Fruit fly (Drosophila melanogaster): ENCODE measurements around the gene CG3817.
A peak's percentile ranks its signal among the peaks of the same experiment; 100 is the strongest.

dm6 chr3R:14912449-14912987 is 14.0 kb downstream of the CG3817 start:
- no peak for TF ChIP-seq chm (GFP tag; IDR thresholded peaks at IDR 0.05)
- no peak for TF ChIP-seq pb (GFP tag; optimal IDR thresholded peaks at IDR 0.05)
- no peak for TF ChIP-seq chn (GFP tag; optimal IDR thresholded peaks at IDR 0.05)
- no peak for TF ChIP-seq YL-1 (GFP tag; optimal IDR thresholded peaks at IDR 0.05)
- TF ChIP-seq ac (GFP tag; optimal IDR thresholded peaks at IDR 0.05) = no peak
- TF ChIP-seq lola (GFP tag; optimal IDR thresholded peaks at IDR 0.05) = no peak
- no peak for TF ChIP-seq tup (GFP tag; optimal IDR thresholded peaks at IDR 0.05)
- no peak for TF ChIP-seq Adf1 (GFP tag; IDR thresholded peaks at IDR 0.05)
- no peak for TF ChIP-seq CG10654 (GFP tag; optimal IDR thresholded peaks at IDR 0.05)
- peak; percentile 38; the same call in 1 of the 2 replicates for TF ChIP-seq slbo (GFP tag; IDR thresholded peaks at IDR 0.05)
- peak; percentile 55 for TF ChIP-seq CG11504 (tag; optimal IDR thresholded peaks at IDR 0.05)
- 0 out of 2 replicates have a peak, but pooled peaks have one; percentile 30 for TF ChIP-seq Ada2b (GFP tag; IDR thresholded peaks at IDR 0.05)
